Worm (Caenorhabditis elegans): ENCODE measurements around the gene unc-39.

The unc-39 gene

DNA sequence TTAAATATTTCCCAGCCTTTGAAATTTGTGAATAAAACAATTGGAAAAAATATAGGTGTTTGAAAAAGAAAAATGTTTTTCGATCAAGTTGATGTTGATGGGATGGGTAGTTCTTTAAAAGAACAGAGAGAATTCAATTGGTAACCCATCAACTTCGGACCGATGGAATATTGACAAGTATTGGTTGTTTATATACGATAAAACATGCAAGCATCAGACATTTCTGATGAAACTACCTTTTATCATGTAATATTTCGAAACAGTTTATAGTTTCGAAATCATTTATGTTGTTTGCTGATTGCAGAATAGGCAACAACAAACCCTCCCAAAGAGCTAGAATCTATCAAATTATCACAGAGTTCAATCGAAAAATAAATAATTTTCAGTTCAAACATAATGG lies 37.0 kb downstream of the unc-39 start:
- TF ChIP-seq unc-62 (GFP tag; optimal IDR thresholded peaks at IDR 0.05): no peak

DNA sequence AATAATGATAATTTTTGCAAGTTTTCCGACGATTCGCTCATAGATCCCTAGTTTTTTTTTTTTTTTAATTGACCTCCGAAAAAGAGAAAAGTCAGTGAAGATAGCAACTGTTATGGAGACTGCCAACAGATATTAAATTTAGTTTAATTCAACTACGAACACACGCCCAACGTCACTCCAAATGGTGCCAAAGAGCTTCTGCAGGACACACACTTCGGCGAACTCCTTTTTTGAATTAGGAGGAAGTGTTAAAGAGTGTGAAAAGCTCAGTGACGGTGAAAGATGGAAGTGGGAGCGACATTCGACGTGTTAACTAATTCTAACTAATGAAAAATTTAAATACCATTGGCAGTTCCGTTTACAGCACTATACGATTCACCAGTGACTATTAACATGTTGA lies 39.1 kb downstream of the unc-39 start:
- TF ChIP-seq unc-62 (GFP tag; optimal IDR thresholded peaks at IDR 0.05): no peak

DNA sequence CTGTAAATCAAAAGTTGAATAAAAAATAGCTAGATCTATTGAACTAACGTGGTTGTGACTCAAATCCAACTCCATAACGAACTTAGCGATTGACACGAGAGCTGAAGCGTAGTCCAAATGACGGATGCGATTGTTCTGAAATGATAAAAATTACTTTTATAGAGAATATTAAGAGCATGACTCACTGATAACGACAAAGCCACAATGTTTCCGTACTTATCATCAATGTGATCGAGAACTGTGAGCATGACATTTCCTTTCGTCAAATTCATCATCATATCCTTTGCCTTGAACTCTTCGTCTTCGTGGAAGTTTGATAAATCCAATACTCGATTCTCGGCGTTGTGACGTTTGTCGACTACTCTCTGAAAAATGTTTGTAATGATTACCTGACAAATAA lies 41.2 kb downstream of the unc-39 start:
- TF ChIP-seq unc-62 (GFP tag; optimal IDR thresholded peaks at IDR 0.05): no peak

DNA sequence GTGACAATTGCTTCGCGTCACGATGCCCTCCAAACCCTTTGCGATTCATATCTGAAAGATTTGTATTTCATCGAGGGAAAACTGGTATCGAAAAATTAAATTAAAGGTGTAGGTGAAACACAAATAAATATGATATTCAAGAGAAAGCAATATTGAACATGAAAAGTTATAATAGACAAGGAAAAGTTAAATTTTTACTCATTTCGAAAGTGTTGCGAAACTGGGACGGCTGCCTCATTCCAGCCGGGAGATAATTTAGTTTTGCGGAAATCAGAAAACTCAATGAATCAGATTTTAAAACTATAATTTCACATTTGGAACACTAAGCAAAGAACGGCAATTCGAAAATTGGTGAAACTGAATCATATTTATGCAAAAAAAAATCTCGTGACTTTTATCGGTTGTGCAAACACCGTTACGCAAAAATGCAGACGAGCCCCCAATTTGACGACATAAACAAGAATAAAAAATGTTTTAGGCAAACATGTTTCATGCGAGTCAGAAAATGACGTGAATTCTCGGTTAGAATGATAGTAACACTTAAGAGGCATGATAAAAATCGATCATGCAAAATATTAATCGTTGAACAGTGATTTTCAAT lies 42.2 kb downstream of the unc-39 start, which contains the start of the genes nxf-1 and C15H11.11:
TSS of gene nxf-1 (minus strand) at position 51 of the 601 bp plus-strand sequence.
TSS of gene C15H11.11 (plus strand) at position 536 of the 601 bp plus-strand sequence.
- no peak for TF ChIP-seq unc-62 (GFP tag; optimal IDR thresholded peaks at IDR 0.05)

DNA sequence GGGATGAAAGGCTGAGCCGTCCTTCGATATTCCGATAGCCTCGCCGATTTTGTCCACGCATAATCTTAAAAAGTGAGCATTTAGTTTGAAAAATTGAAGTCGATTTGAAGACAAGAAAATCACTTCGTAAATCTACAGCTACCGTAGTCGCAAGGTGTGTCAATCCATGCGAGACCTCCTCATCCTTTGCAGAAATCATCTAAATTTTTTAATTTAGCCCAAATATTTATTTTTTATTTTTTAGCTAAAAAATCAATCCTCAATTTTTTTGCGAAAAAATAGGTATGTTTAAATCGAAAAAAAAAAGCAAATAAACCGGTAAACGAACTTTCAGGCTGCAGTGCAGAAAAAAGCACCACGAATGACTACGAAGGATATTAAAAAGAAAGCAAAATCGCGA lies 44.9 kb downstream of the unc-39 start, which contains the start of the genes nxf-2 and set-31:
TSS of gene nxf-2 (minus strand) at position 101 of the 400 bp plus-strand sequence.
TSS of gene set-31 (plus strand) at position 169 of the 400 bp plus-strand sequence.
- no peak for TF ChIP-seq unc-62 (GFP tag; optimal IDR thresholded peaks at IDR 0.05)

DNA sequence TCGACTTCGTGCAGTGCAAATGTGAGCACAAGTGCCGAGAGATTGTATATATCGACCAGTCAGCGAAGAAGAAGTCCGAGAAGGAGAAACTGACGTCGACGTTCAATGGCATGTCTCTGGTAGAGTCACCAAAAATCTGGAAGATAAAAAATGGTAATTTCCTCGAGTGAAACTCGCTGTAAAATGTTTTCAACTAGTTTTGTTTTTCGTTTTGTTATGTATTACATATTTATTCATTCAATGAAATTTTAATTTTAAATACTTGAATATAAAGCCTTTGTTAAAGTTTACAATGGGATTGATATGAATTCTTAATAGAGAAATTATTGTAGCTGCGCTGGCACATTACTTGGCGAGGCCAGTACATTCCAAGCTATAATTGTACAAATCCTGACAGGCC lies 47.0 kb downstream of the unc-39 start:
- no peak for TF ChIP-seq unc-62 (GFP tag; optimal IDR thresholded peaks at IDR 0.05)

DNA sequence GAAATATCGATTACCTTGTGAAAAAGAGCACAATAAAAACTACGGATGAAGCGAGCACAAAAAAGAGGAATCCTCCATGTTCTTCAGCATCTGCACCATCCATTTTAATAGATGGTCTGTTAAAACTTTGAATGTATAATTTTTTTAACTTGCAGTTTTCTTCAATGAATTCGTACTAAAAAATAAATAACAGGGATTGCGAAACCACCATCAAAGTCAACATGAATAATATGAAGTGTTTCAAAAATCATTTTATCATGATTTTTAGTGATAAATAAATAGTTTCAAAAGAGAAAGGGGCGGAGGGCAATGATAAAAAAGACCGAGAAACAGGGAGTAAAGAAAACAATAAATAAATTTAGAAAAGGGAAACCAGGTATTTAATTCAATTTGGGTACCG lies 48.5 kb downstream of the unc-39 start, which contains the start of gene dhs-22:
TSS of gene dhs-22 (minus strand) at position 116 of the 400 bp plus-strand sequence.
- no peak for TF ChIP-seq unc-62 (GFP tag; optimal IDR thresholded peaks at IDR 0.05)

DNA sequence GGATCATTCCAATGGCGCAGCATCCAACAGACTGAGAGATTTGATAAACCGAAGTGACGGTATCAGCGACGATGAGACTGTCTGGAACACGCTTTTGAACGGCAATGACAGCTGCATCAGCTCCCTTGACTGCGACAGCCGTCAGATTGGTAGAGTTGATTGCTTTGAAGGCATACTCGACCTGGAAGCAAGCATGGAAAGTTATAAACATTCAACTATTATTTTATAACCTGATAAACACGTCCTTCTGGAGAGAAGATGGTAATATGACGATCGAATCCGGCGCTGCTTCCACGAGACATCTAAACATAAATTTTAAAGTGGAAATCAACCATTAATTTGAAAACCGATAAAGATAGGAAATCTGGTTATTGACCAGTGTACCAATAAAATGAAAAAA lies 49.4 kb downstream of the unc-39 start, which contains the start of gene pas-1:
TSS of gene pas-1 (minus strand) at position 302 of the 400 bp plus-strand sequence.
- TF ChIP-seq unc-62 (GFP tag; optimal IDR thresholded peaks at IDR 0.05): no peak

DNA sequence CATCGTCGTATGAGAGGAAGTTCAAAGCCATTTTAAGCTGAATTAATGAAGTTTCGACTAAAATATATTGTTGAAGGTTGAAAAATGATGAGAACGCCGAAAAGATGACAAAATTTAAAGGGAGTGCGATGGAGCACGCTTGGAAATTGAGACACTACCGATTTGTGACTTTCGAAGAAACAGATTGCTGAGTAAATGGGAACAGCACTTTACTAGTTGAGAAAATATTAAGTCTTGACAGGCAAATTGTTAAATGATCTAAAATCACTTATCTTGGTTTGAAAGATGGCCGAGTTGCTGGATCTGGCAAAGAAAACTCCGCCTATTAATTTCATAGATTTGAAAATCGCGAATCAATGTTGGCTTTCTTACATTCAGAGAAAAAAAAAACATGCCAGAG lies 50.4 kb downstream of the unc-39 start, which contains the start of gene rpoa-12:
TSS of gene rpoa-12 (minus strand) at position 37 of the 400 bp plus-strand sequence.
- TF ChIP-seq unc-62 (GFP tag; optimal IDR thresholded peaks at IDR 0.05): no peak

DNA sequence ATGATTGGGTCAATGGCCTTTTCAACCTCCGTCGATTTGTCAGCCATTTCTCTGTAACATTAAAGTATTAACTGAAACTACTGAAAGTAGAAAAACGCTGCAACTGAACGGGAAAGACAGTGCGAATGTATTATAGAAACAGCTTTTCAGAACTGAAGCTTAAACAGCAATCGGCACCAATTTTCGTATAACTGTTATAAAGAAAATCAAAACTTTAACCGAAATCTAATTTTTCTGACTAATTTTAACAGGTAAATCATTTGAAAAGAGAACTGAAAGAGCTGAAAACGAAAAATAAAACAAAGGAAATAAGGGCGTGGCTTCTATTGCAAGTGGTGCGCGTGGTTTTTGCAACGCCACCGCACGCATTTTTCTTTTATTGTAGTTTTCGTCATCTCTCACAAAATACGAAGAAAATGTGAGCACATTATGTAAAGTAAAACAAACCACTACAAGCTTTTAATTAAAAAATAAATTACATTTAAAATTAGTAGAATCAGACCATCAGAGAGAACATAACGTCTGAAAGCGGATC lies 52.2 kb downstream of the unc-39 start, which contains the start of gene rrsr-1:
TSS of gene rrsr-1 (minus strand) at position 51 of the 535 bp plus-strand sequence.
- TF ChIP-seq unc-62 (GFP tag; optimal IDR thresholded peaks at IDR 0.05): no peak
